Worm (Caenorhabditis elegans): ENCODE data around the gene rmd-6.

Gene rmd-6

DNA sequence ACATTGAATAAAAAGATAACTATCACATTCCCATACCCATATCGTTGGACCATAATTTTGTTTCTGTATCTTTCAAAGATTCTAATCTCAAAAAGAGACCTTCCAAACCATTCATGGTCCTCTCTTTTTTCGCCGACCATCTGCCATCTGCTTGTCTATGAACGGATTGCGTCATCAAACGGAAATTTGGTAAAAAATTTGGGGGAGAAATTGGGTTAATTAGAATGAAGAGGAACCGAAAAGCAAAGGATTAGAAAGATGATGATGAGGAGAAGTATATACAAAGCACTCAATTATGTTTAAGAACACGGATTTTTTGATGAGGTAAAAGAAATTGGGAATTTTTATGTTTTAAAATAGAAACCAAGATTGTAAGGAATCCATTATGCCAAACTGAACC lies 41.3 kb downstream of the rmd-6 start:
- TF ChIP-seq ama-1 (optimal IDR thresholded peaks at IDR 0.05) (no peak), efl-1 (optimal IDR thresholded peaks at IDR 0.05) (no peak), efl-1 (GFP tag; optimal IDR thresholded peaks at IDR 0.05 in 1 of 2) (peak in 1 of 2 experiments; percentile 55), aly-2 (tag; optimal IDR thresholded peaks at IDR 0.05) (no peak)

- TF ChIP-seq ceh-82 (tag; optimal IDR thresholded peaks at IDR 0.05) (no peak), nhr-85 (tag) (peak; percentile 20), nhr-12 (tag; optimal IDR thresholded peaks at IDR 0.05) (no peak)
Observed at ce11 chrIV:5110391-5110930, 41.8 kb downstream of the rmd-6 start.

DNA sequence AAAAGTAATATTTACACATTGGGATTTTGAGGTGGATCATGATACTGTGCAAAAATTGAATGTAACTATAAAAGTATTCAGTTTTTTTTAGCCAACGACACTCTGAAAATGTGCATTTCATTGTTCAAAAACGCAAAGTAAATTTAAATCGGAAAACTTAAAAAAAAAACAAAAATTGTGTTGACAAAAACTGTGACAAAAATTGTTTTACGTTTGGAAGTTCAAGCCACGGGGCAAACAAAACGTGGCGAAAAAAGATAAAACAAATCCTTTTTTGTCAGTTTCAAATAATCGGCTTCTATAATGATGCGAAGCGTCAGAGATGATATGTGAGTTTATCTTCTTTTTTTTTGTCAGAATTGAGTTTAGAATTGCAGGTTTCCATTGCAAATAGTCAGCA lies 42.9 kb downstream of the rmd-6 start, which contains the start of gene AC7.3:
AC7.3 (plus strand) TSS at position 301 of the 400 bp plus-strand sequence.
- TF ChIP-seq nhr-28 (tag; optimal IDR thresholded peaks at IDR 0.05) (no peak), rnt-1 (tag; optimal IDR thresholded peaks at IDR 0.05) (no peak), skn-1 (tag; optimal IDR thresholded peaks at IDR 0.05) (no peak), ets-5 (GFP tag; IDR thresholded peaks at IDR 0.05) (no peak), nhr-20 (tag; optimal IDR thresholded peaks at IDR 0.05) (no peak), lin-14 (GFP tag; optimal IDR thresholded peaks at IDR 0.05) (no peak), lir-3 (tag; optimal IDR thresholded peaks at IDR 0.05; ENCODE audit: poor library complexity) (no peak), alr-1 (tag; optimal IDR thresholded peaks at IDR 0.05; ENCODE audit: borderline replicate concordance) (no peak), elt-3 (tag; optimal IDR thresholded peaks at IDR 0.05) (no peak), pag-3 (tag; optimal IDR thresholded peaks at IDR 0.05; ENCODE audit: borderline replicate concordance, insufficient read depth) (no peak), ama-1 (optimal IDR thresholded peaks at IDR 0.05) (no peak), lin-35 (GFP tag; optimal IDR thresholded peaks at IDR 0.05) (no peak), nhr-85 (tag) (no peak), vab-15 (tag; optimal IDR thresholded peaks at IDR 0.05) (no peak), nhr-19 (GFP tag; conservative IDR thresholded peaks at IDR 0.05) (no peak), nhr-76 (tag; optimal IDR thresholded peaks at IDR 0.05) (no peak), nhr-11 (tag; optimal IDR thresholded peaks at IDR 0.05) (no peak), C16A3.4 (tag; optimal IDR thresholded peaks at IDR 0.05) (no peak), fkh-8 (tag; optimal IDR thresholded peaks at IDR 0.05) (no peak)
